Worm (Caenorhabditis elegans): ENCODE measurements around the gene mom-2.

mom-2 gene

ce11 chrV:8380076-8380475 is 24.3 kb downstream of the mom-2 start:
- no peak for TF ChIP-seq drap-1 (GFP tag; optimal IDR thresholded peaks at IDR 0.05)
- TF ChIP-seq elt-1 (tag; optimal IDR thresholded peaks at IDR 0.05; ENCODE audit: borderline replicate concordance, insufficient read depth), result no peak
- no peak for TF ChIP-seq snpc-4 (tag; optimal IDR thresholded peaks at IDR 0.05)
- TF ChIP-seq nhr-12 (tag; optimal IDR thresholded peaks at IDR 0.05), result no peak
- no peak for TF ChIP-seq blmp-1 (tag; optimal IDR thresholded peaks at IDR 0.05)
- TF ChIP-seq unc-39 (tag; optimal IDR thresholded peaks at IDR 0.05), result no peak
- no peak for TF ChIP-seq ham-2 (GFP tag; optimal IDR thresholded peaks at IDR 0.05)
- no peak for TF ChIP-seq nhr-28 (tag; optimal IDR thresholded peaks at IDR 0.05)
- TF ChIP-seq mep-1 (tag; optimal IDR thresholded peaks at IDR 0.05), result no peak
- TF ChIP-seq M03D4.4 (tag; optimal IDR thresholded peaks at IDR 0.05), result no peak

DNA sequence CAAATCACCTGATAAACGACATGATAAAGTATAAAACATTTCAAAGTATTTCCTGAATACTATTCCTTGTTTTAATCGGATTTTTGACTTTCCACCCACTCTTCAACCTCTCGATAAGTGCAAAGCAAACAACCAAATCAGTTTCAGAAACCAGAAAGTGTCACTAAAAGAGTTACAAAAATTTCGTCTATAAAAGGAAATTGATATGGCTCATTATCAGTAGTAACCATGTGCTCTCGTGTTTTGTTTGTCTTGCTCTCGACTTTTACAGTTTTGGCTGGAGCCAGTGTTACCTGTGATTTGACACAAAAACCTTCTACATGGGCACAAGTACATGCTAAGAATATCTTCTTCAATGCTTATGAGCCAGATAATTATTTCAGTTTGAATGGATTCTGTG is 27.9 kb downstream of the mom-2 start, which contains the start of gene F52E1.14:
TSS of gene F52E1.14 (plus strand) at position 207 of the 400 bp plus-strand sequence.
- TF ChIP-seq pha-4 (tag; optimal IDR thresholded peaks at IDR 0.05) (no peak), ceh-39 (tag; optimal IDR thresholded peaks at IDR 0.05) (no peak), lin-13 (tag; optimal IDR thresholded peaks at IDR 0.05) (no peak), M03D4.4 (tag; optimal IDR thresholded peaks at IDR 0.05) (no peak), ceh-83 (GFP tag; optimal IDR thresholded peaks at IDR 0.05) (no peak), ham-2 (GFP tag; optimal IDR thresholded peaks at IDR 0.05) (no peak), flh-1 (GFP tag; optimal IDR thresholded peaks at IDR 0.05) (no peak), bed-3 (GFP tag; optimal IDR thresholded peaks at IDR 0.05) (no peak), nhr-2 (tag; optimal IDR thresholded peaks at IDR 0.05) (no peak), sem-2 (GFP tag; optimal IDR thresholded peaks at IDR 0.05) (no peak)

DNA sequence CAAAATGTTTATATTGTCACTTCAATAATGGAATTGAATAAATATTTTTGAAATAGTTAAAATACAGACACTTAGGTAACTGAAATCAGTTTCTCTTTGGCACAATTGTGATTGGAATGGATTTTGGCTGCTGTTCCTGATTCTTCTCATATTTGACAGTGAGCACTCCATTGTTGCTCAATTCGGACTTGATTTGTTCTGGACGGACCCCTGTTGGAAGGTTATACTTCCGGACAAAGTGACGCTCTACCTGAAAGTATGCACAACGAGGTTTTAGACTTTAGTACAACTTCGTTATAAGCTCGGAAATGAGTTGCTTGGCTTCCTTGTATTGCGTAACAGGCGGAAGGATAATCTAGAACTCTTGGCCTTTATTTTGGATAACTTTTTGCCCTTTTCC is 29.0 kb downstream of the mom-2 start:
- no peak for TF ChIP-seq elt-1 (tag; optimal IDR thresholded peaks at IDR 0.05; ENCODE audit: borderline replicate concordance, insufficient read depth)
- peak; percentile 22 for TF ChIP-seq zip-8 (tag; optimal IDR thresholded peaks at IDR 0.05)

DNA sequence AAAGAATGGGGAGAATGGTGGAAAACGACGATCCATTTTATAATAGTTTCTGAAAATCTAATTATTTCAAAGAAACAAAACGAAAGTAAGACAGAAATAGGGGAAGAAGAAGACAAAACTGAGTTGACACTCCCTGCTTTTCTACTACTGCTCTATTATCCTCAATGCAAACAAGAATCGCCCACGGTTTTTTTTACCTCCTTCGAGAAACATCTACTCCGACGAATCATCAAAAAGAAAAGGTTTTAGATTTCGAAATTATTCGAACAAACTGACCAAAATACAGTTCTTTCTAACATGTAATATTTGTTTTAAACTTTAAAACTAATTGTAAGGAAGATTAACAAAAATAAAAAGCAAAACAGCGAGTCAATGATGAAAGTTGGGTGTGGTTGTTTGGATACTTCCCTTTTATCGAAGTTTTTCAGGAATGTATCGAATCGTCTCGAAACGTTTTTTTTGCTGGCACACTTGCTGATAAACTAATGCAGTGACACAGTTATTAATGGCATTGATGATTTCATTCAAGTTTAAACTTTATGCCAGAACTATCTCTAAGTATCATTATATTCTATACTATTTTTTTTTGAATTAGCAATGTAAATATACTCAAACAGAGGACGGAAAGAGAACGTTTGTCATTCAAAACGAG is 30.2 kb downstream of the mom-2 start, which contains the start of gene hsp-17:
TSS of gene hsp-17 (minus strand) at position 51 of the 652 bp plus-strand sequence.
- TF ChIP-seq mab-5 (tag; optimal IDR thresholded peaks at IDR 0.05), result no peak
- TF ChIP-seq ztf-11 (tag; optimal IDR thresholded peaks at IDR 0.05), result no peak
- no peak for TF ChIP-seq nhr-28 (tag; optimal IDR thresholded peaks at IDR 0.05)
- no peak for TF ChIP-seq lin-13 (tag; optimal IDR thresholded peaks at IDR 0.05)
- no peak for TF ChIP-seq zip-8 (tag; optimal IDR thresholded peaks at IDR 0.05)
- TF ChIP-seq unc-39 (tag; optimal IDR thresholded peaks at IDR 0.05), result no peak
- TF ChIP-seq lin-32 (GFP tag; optimal IDR thresholded peaks at IDR 0.05), result no peak
- TF ChIP-seq hlh-1 (tag; optimal IDR thresholded peaks at IDR 0.05), result no peak
- no peak for TF ChIP-seq unc-120 (tag; optimal IDR thresholded peaks at IDR 0.05; ENCODE audit: poor library complexity, severe bottlenecking)
- no peak for TF ChIP-seq elt-3 (tag; optimal IDR thresholded peaks at IDR 0.05)
- TF ChIP-seq mls-2 (tag; optimal IDR thresholded peaks at IDR 0.05), result no peak
- no peak for TF ChIP-seq unc-62 (GFP tag; optimal IDR thresholded peaks at IDR 0.05)
- TF ChIP-seq M03D4.4 (tag; optimal IDR thresholded peaks at IDR 0.05), result no peak

DNA sequence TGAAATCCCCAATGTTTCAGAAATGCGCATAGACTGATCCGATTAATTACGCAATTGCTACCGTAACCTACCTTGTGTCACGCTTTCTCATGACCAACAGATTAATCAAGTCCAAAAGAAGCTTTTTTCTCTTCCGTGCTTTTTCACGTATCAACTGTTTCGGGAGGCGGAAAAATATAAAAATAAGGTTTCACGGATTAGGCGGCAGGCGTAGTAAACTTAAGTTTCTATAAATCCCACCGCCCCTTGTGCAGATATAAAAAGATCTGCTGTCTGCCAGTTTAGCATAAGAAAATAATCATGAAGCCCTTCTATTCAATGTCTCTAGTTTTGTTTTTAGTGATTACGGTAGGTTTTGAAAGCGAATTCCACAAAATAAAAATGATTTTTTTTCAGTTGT is 31.3 kb downstream of the mom-2 start, which contains the start of gene gcy-7:
TSS of gene gcy-7 (plus strand) at position 301 of the 400 bp plus-strand sequence.
- no peak for TF ChIP-seq cnd-1 (tag; optimal IDR thresholded peaks at IDR 0.05)
- no peak for TF ChIP-seq elt-3 (tag; optimal IDR thresholded peaks at IDR 0.05)
- no peak for TF ChIP-seq zip-8 (tag; optimal IDR thresholded peaks at IDR 0.05)
- TF ChIP-seq M03D4.4 (tag; optimal IDR thresholded peaks at IDR 0.05), result no peak
- TF ChIP-seq snpc-4 (tag; optimal IDR thresholded peaks at IDR 0.05), result no peak
- no peak for TF ChIP-seq nhr-2 (tag; optimal IDR thresholded peaks at IDR 0.05)
- no peak for TF ChIP-seq blmp-1 (tag; optimal IDR thresholded peaks at IDR 0.05)
- TF ChIP-seq pha-4 (tag; optimal IDR thresholded peaks at IDR 0.05), result no peak
- no peak for TF ChIP-seq mep-1 (tag; optimal IDR thresholded peaks at IDR 0.05)
- no peak for TF ChIP-seq bed-3 (GFP tag; optimal IDR thresholded peaks at IDR 0.05)
- TF ChIP-seq sptf-1 (tag; optimal IDR thresholded peaks at IDR 0.05), result no peak
- TF ChIP-seq lin-13 (tag; optimal IDR thresholded peaks at IDR 0.05), result no peak
- no peak for TF ChIP-seq nhr-237 (tag; optimal IDR thresholded peaks at IDR 0.05)
- no peak for TF ChIP-seq tbx-8 (GFP tag; optimal IDR thresholded peaks at IDR 0.05)
- no peak for TF ChIP-seq ztf-11 (tag; optimal IDR thresholded peaks at IDR 0.05)
- TF ChIP-seq flh-1 (GFP tag; optimal IDR thresholded peaks at IDR 0.05), result no peak
- no peak for TF ChIP-seq elt-1 (tag; optimal IDR thresholded peaks at IDR 0.05; ENCODE audit: borderline replicate concordance, insufficient read depth)
- TF ChIP-seq mab-5 (tag; optimal IDR thresholded peaks at IDR 0.05), result no peak
